Worm (Caenorhabditis elegans) whole organism, L4 larva: ENCODE results near the gene nsy-7.

Source experiments
- D1046.2 ChIP-seq: fragments of 200-800 bp; sonication (Bioruptor generic); IDR thresholded peaks from 2 replicates; pipeline ENCODE4 v1.3.6; 2022; ENCODE audit warnings: missing genetic modification characterization, missing compliant biosample characterization
- F10B5.3 ChIP-seq: sonication (generic microtip); optimal IDR thresholded peaks from 2 replicates; lab custom pipeline; 2016; ENCODE audit warnings: mild to moderate bottlenecking, missing genetic modification characterization, missing compliant biosample characterization
- F37D6.2 ChIP-seq: sonication (generic microtip); optimal IDR thresholded peaks from 2 replicates; lab custom pipeline; 2016; ENCODE audit warnings: mild to moderate bottlenecking, missing genetic modification characterization, missing compliant biosample characterization
- R02D3.7 ChIP-seq: fragments of 150-350 bp; sonication (generic microtip); optimal IDR thresholded peaks from 3 replicates; lab custom pipeline; 2014; ENCODE audit warnings: missing biosample characterization, missing genetic modification characterization
- T26A8.4 ChIP-seq: fragments of 200-800 bp; sonication (Bioruptor generic); IDR thresholded peaks from 2 replicates; pipeline ENCODE4 v1.3.6; 2022; ENCODE audit warnings: missing genetic modification characterization, missing compliant biosample characterization
- Y105C5A.15 ChIP-seq: fragments of 200-800 bp; sonication (Bioruptor generic); IDR thresholded peaks from 2 replicates; pipeline ENCODE4 v1.3.6; 2022; ENCODE audit warnings: missing genetic modification characterization, missing compliant biosample characterization
- aha-1 ChIP-seq: fragments of 150-350 bp; peaks from one replicate; lab custom pipeline; 2014; ENCODE audit warnings: missing biosample characterization, missing genetic modification characterization
- arid-1 ChIP-seq: fragments of 200-800 bp; sonication (Bioruptor generic); conservative IDR thresholded peaks from 2 replicates; pipeline ENCODE4 v1.3.6; 2022; ENCODE audit warnings: missing genetic modification reagents, missing genetic modification characterization, missing compliant biosample characterization
- attf-4 ChIP-seq: sonication (generic microtip); optimal IDR thresholded peaks from 3 replicates; lab custom pipeline; 2017; ENCODE audit warnings: missing biosample characterization, missing genetic modification characterization
- ceh-32 ChIP-seq: sonication (generic microtip); optimal IDR thresholded peaks from 2 replicates; lab custom pipeline; 2016; ENCODE audit warnings: mild to moderate bottlenecking, missing genetic modification characterization, missing compliant biosample characterization; ENCODE audit not compliant: poor library complexity
- ceh-62 ChIP-seq: sonication (generic microtip); optimal IDR thresholded peaks from 2 replicates; lab custom pipeline; 2017; ENCODE audit warnings: missing biosample characterization, missing genetic modification characterization
- ceh-82 ChIP-seq: sonication (generic microtip); optimal IDR thresholded peaks from 2 replicates; lab custom pipeline; 2017; ENCODE audit warnings: missing biosample characterization, missing genetic modification characterization
- ces-1 ChIP-seq: fragments of 150-350 bp; sonication (generic microtip); optimal IDR thresholded peaks from 4 replicates; lab custom pipeline; 2014; ENCODE audit warnings: missing biosample characterization, missing genetic modification reagents, missing genetic modification characterization
- ctbp-1 ChIP-seq: fragments of 200-800 bp; sonication (Bioruptor generic); IDR thresholded peaks from 2 replicates; pipeline ENCODE4 v1.3.6; 2022; ENCODE audit warnings: missing genetic modification reagents, missing genetic modification characterization, missing compliant biosample characterization
- daf-19 ChIP-seq: fragments of 200-800 bp; sonication (Bioruptor generic); conservative IDR thresholded peaks from 2 replicates; pipeline ENCODE4 v1.3.6; 2022; ENCODE audit warnings: missing genetic modification characterization, missing compliant biosample characterization
- dmd-6 ChIP-seq: fragments of 200-800 bp; sonication (Bioruptor generic); IDR thresholded peaks from 2 replicates; pipeline ENCODE4 v1.3.6; 2022; ENCODE audit warnings: missing genetic modification reagents, missing genetic modification characterization, missing compliant biosample characterization
- dmd-8 ChIP-seq: fragments of 200-800 bp; sonication (Bioruptor generic); IDR thresholded peaks from 2 replicates; pipeline ENCODE4 v1.3.6; 2022; ENCODE audit warnings: missing genetic modification characterization, missing compliant biosample characterization
- dmd-9 ChIP-seq: fragments of 200-800 bp; sonication (Bioruptor generic); IDR thresholded peaks from 2 replicates; pipeline ENCODE4 v1.3.6; 2022; ENCODE audit warnings: missing genetic modification reagents, missing genetic modification characterization, missing compliant biosample characterization
- egl-43 ChIP-seq: fragments of 200-800 bp; sonication (Bioruptor generic); IDR thresholded peaks from 2 replicates; pipeline ENCODE4 v1.3.6; 2022; ENCODE audit warnings: missing genetic modification reagents, missing genetic modification characterization, missing compliant biosample characterization
- fkh-10 ChIP-seq: fragments of 150-350 bp; optimal IDR thresholded peaks from 2 replicates; lab custom pipeline; 2014; ENCODE audit warnings: missing biosample characterization, missing genetic modification reagents, missing genetic modification characterization
- fos-1 ChIP-seq: fragments of 150-350 bp; optimal IDR thresholded peaks from 2 replicates; lab custom pipeline; 2014; ENCODE audit warnings: missing biosample characterization, missing genetic modification characterization
- hlh-11 ChIP-seq: fragments of 200-800 bp; sonication (Bioruptor generic); optimal IDR thresholded peaks from 2 replicates; lab custom pipeline; 2018; ENCODE audit warnings: mild to moderate bottlenecking, missing genetic modification characterization, missing compliant biosample characterization
- hlh-30 ChIP-seq: sonication (generic microtip); optimal IDR thresholded peaks from 2 replicates; lab custom pipeline; 2017; ENCODE audit warnings: antibody characterized with exemption, mild to moderate bottlenecking, missing genetic modification characterization, missing compliant biosample characterization; ENCODE audit not compliant: insufficient read depth
- lin-29 ChIP-seq: fragments of 200-800 bp; sonication (Bioruptor generic); IDR thresholded peaks from 2 replicates; pipeline ENCODE4 v1.3.6; 2022; ENCODE audit warnings: missing genetic modification reagents, missing genetic modification characterization, missing compliant biosample characterization
- lir-3 ChIP-seq: sonication (generic microtip); optimal IDR thresholded peaks from 2 replicates; lab custom pipeline; 2016; ENCODE audit warnings: mild to moderate bottlenecking, missing genetic modification characterization, missing compliant biosample characterization
- lsy-2 ChIP-seq, 2 experiments: fragments of 150-350 bp in 1 of 2; sonication (generic microtip) in 1 of 2; optimal IDR thresholded peaks; 2 replicates each; lab custom pipeline; 2014 to 2017; ENCODE audit warnings: missing biosample characterization in 2 of 2, missing genetic modification characterization in 2 of 2
- madf-9 ChIP-seq: fragments of 200-800 bp; sonication (Bioruptor generic); conservative IDR thresholded peaks from 2 replicates; pipeline ENCODE4 v1.3.6; 2022; ENCODE audit warnings: missing genetic modification reagents, missing genetic modification characterization, missing compliant biosample characterization
- mep-1 ChIP-seq: fragments of 150-350 bp; sonication (generic microtip); optimal IDR thresholded peaks from 3 replicates; lab custom pipeline; 2014; ENCODE audit warnings: missing biosample characterization, missing genetic modification characterization
- mxl-2 ChIP-seq: fragments of 200-800 bp; sonication (Bioruptor generic); conservative IDR thresholded peaks from 2 replicates; pipeline ENCODE4 v1.3.6; 2022; ENCODE audit warnings: missing genetic modification reagents, missing genetic modification characterization, missing compliant biosample characterization
- mxl-3 ChIP-seq: fragments of 200-800 bp; sonication (Bioruptor generic); optimal IDR thresholded peaks from 2 replicates; lab custom pipeline; 2018; ENCODE audit warnings: mild to moderate bottlenecking, missing genetic modification characterization, missing compliant biosample characterization
- nhr-10 ChIP-seq: fragments of 150-350 bp; optimal IDR thresholded peaks from 2 replicates; lab custom pipeline; 2014; ENCODE audit warnings: missing biosample characterization, missing genetic modification characterization
- nhr-11 ChIP-seq: fragments of 150-350 bp; optimal IDR thresholded peaks from 2 replicates; lab custom pipeline; 2014; ENCODE audit warnings: missing biosample characterization, missing genetic modification characterization
- nhr-237 ChIP-seq: sonication (generic microtip); optimal IDR thresholded peaks from 2 replicates; lab custom pipeline; 2017; ENCODE audit warnings: missing biosample characterization, missing genetic modification characterization
- nhr-25 ChIP-seq: sonication (generic microtip); optimal IDR thresholded peaks from 2 replicates; lab custom pipeline; 2017; ENCODE audit warnings: missing genetic modification characterization, mild to moderate bottlenecking, missing compliant biosample characterization, antibody characterized with exemption, moderate library complexity, borderline replicate concordance; ENCODE audit not compliant: insufficient read depth
- nhr-28 ChIP-seq: fragments of 150-350 bp; optimal IDR thresholded peaks from 2 replicates; lab custom pipeline; 2014; ENCODE audit warnings: missing biosample characterization, missing genetic modification characterization
- nhr-41 ChIP-seq: fragments of 200-800 bp; sonication (Bioruptor generic); IDR thresholded peaks from 2 replicates; pipeline ENCODE4 v1.3.6; 2022; ENCODE audit warnings: missing genetic modification reagents, missing genetic modification characterization, missing compliant biosample characterization
- nhr-42 ChIP-seq: fragments of 200-800 bp; sonication (Bioruptor generic); IDR thresholded peaks from 2 replicates; pipeline ENCODE4 v1.3.6; 2022; ENCODE audit warnings: missing genetic modification characterization, missing compliant biosample characterization
- nhr-48 ChIP-seq: sonication (generic microtip); optimal IDR thresholded peaks from 2 replicates; lab custom pipeline; 2016; ENCODE audit warnings: mild to moderate bottlenecking, missing genetic modification characterization, missing compliant biosample characterization
- nhr-6 ChIP-seq: fragments of 150-350 bp; optimal IDR thresholded peaks from 2 replicates; lab custom pipeline; 2014; ENCODE audit warnings: missing biosample characterization, missing genetic modification characterization
- nhr-76 ChIP-seq: fragments of 150-350 bp; optimal IDR thresholded peaks from 2 replicates; lab custom pipeline; 2014; ENCODE audit warnings: missing biosample characterization, missing genetic modification characterization
- pqm-1 ChIP-seq: sonication (generic microtip); optimal IDR thresholded peaks from 2 replicates; lab custom pipeline; 2017; ENCODE audit warnings: missing biosample characterization, missing genetic modification characterization
- sdz-12 ChIP-seq: fragments of 200-800 bp; sonication (Bioruptor generic); optimal IDR thresholded peaks from 2 replicates; lab custom pipeline; 2018; ENCODE audit warnings: mild to moderate bottlenecking, missing genetic modification characterization, missing compliant biosample characterization
- set-16 ChIP-seq: fragments of 200-800 bp; sonication (Bioruptor generic); IDR thresholded peaks from 2 replicates; pipeline ENCODE4 v1.3.6; 2022; ENCODE audit warnings: missing genetic modification reagents, missing genetic modification characterization, missing compliant biosample characterization
- snpc-1.2 ChIP-seq: fragments of 200-800 bp; sonication (Bioruptor generic); IDR thresholded peaks from 2 replicates; pipeline ENCODE4 v1.3.6; 2022; ENCODE audit warnings: missing genetic modification reagents, missing genetic modification characterization, missing compliant biosample characterization
- snpc-4 ChIP-seq: fragments of 150-350 bp; optimal IDR thresholded peaks from 2 replicates; lab custom pipeline; 2014; ENCODE audit warnings: missing biosample characterization, missing genetic modification characterization
- spr-1 ChIP-seq: sonication (generic microtip); optimal IDR thresholded peaks from 2 replicates; lab custom pipeline; 2016; ENCODE audit warnings: mild to moderate bottlenecking, missing genetic modification characterization, missing compliant biosample characterization
- tag-97 ChIP-seq: fragments of 200-800 bp; sonication (Bioruptor generic); IDR thresholded peaks from 2 replicates; pipeline ENCODE4 v1.3.6; 2022; ENCODE audit warnings: missing genetic modification characterization, missing compliant biosample characterization
- zag-1 ChIP-seq: fragments of 150-350 bp; optimal IDR thresholded peaks from 2 replicates; lab custom pipeline; 2014; ENCODE audit warnings: missing biosample characterization, missing genetic modification characterization
- zfp-2 ChIP-seq: sonication (generic microtip); optimal IDR thresholded peaks from 2 replicates; lab custom pipeline; 2016; ENCODE audit warnings: mild to moderate bottlenecking, missing genetic modification characterization, missing compliant biosample characterization
- zip-11 ChIP-seq: fragments of 200-800 bp; sonication (Bioruptor generic); IDR thresholded peaks from 2 replicates; pipeline ENCODE4 v1.3.6; 2022; ENCODE audit warnings: missing genetic modification characterization, missing compliant biosample characterization

The nsy-7 gene

ce11 chrIV:8136005-8136512 lies 49.6 kb upstream of the nsy-7 start, which contains the start of the genes isp-1 and islo-1 (continued):
- TF ChIP-seq lsy-2 (tag; optimal IDR thresholded peaks at IDR 0.05; lab: Kevin White, UChicago): peak in 1 of 2 experiments; percentile 61
- no peak for TF ChIP-seq D1046.2 (GFP tag; lab: Robert Waterston, UW)
- no peak for TF ChIP-seq zag-1 (tag; lab: Kevin White, UChicago)
- no peak for TF ChIP-seq sdz-12 (GFP tag; lab: Kevin White, UChicago)
- peak; percentile 69 for TF ChIP-seq mep-1 (tag; lab: Kevin White, UChicago)
- no peak for TF ChIP-seq nhr-237 (tag; lab: Kevin White, UChicago)
- TF ChIP-seq lir-3 (tag; lab: Kevin White, UChicago): no peak

ce11 chrIV:8133536-8133935 lies 47.1 kb upstream of the nsy-7 start, which contains the start of gene sph-1:
Gene sph-1 (minus strand): TSS chrIV:8133558.
- TF ChIP-seq arid-1 (GFP tag; lab: Robert Waterston, UW): no peak
- no peak for TF ChIP-seq spr-1 (tag; lab: Kevin White, UChicago)
- TF ChIP-seq pqm-1 (tag; lab: Kevin White, UChicago): peak; percentile 63
- TF ChIP-seq snpc-4 (tag; lab: Kevin White, UChicago): no peak
- no peak for TF ChIP-seq egl-43 (GFP tag; lab: Robert Waterston, UW)
- TF ChIP-seq nhr-42: no peak
- no peak for TF ChIP-seq F37D6.2
- peak; percentile 76 for TF ChIP-seq hlh-30
- no peak for TF ChIP-seq fos-1 (tag; lab: Kevin White, UChicago)
- TF ChIP-seq aha-1 (tag; lab: Kevin White, UChicago): no peak
- no peak for TF ChIP-seq sdz-12 (GFP tag; lab: Kevin White, UChicago)
- TF ChIP-seq nhr-11: no peak
- no peak for TF ChIP-seq Y105C5A.15 (GFP tag; lab: Robert Waterston, UW)
- peak; percentile 15 for TF ChIP-seq mxl-3 (GFP tag; lab: Kevin White, UChicago)
- TF ChIP-seq D1046.2 (GFP tag; lab: Robert Waterston, UW): no peak
- no peak for TF ChIP-seq ctbp-1 (GFP tag; lab: Robert Waterston, UW)
- no peak for TF ChIP-seq dmd-8 (GFP tag; lab: Robert Waterston, UW)
- TF ChIP-seq nhr-48 (tag; lab: Kevin White, UChicago): no peak
- TF ChIP-seq ces-1: no peak
- no peak for TF ChIP-seq F10B5.3
- TF ChIP-seq fkh-10 (GFP tag; lab: Kevin White, UChicago): no peak
- no peak for TF ChIP-seq dmd-9 (GFP tag; lab: Robert Waterston, UW)
- no peak for TF ChIP-seq mxl-2 (GFP tag; lab: Robert Waterston, UW)
- peak; percentile 65 for TF ChIP-seq hlh-11 (tag; lab: Kevin White, UChicago)
- TF ChIP-seq ceh-82 (tag; lab: Kevin White, UChicago): no peak
- TF ChIP-seq nhr-25: no peak
- peak; percentile 52 for TF ChIP-seq nhr-28 (tag; lab: Kevin White, UChicago)
- no peak for TF ChIP-seq lin-29 (GFP tag; lab: Robert Waterston, UW)
- TF ChIP-seq nhr-41 (GFP tag; lab: Robert Waterston, UW): no peak
- no peak for TF ChIP-seq T26A8.4 (GFP tag; lab: Robert Waterston, UW)
- peak; percentile 45; the same call in 1 of the 2 replicates for TF ChIP-seq dmd-6 (GFP tag; lab: Robert Waterston, UW)
- no peak for TF ChIP-seq attf-4 (tag; lab: Kevin White, UChicago)
- TF ChIP-seq madf-9 (GFP tag; lab: Robert Waterston, UW): no peak
- no peak for TF ChIP-seq ceh-32
- no peak for TF ChIP-seq tag-97
- no peak for TF ChIP-seq R02D3.7 (tag; lab: Kevin White, UChicago)
- TF ChIP-seq lir-3 (tag; lab: Kevin White, UChicago): no peak
- no peak for TF ChIP-seq zip-11
- TF ChIP-seq nhr-6 (tag; lab: Kevin White, UChicago): peak; percentile 31
- TF ChIP-seq snpc-1.2: no peak
- no peak for TF ChIP-seq ceh-62 (tag; lab: Kevin White, UChicago)
- peak; percentile 50 for TF ChIP-seq nhr-10 (tag; lab: Kevin White, UChicago)
- TF ChIP-seq nhr-76 (tag; lab: Kevin White, UChicago): no peak
- no peak for TF ChIP-seq set-16 (GFP tag; lab: Robert Waterston, UW)
- TF ChIP-seq zfp-2 (tag; lab: Kevin White, UChicago): no peak
- no peak for TF ChIP-seq daf-19 (GFP tag; lab: Robert Waterston, UW)
